Fruit fly (Drosophila melanogaster) whole organism: Measurements from ENCODE around the gene lok.
A peak's percentile ranks its signal among the peaks of the same experiment; 100 is the strongest.

Experiments used
- CG8478 ChIP-seq: fragments of >200 bp; optimal IDR thresholded peaks from 2 replicates; lab custom pipeline; 2018; ENCODE audit warnings: inconsistent platforms
- Dll ChIP-seq: fragments of >200 bp; optimal IDR thresholded peaks from 2 replicates; lab custom pipeline; 2017
- EcR ChIP-seq, 2 experiments: fragments of >200 bp; optimal IDR thresholded peaks; 2 replicates each; lab custom pipeline; 2017; ENCODE audit warnings: missing biosample characterization in 2 of 2, missing genetic modification characterization in 2 of 2, missing genetic modification reagents in 2 of 2
- pan ChIP-seq: fragments of >200 bp; optimal IDR thresholded peaks from 2 replicates; lab custom pipeline; 2017
- psq ChIP-seq: fragments of >200 bp; optimal IDR thresholded peaks from 2 replicates; lab custom pipeline; 2017
- usp ChIP-seq: fragments of >200 bp; optimal IDR thresholded peaks from 2 replicates; lab custom pipeline; 2017; ENCODE audit warnings: missing biosample characterization, missing genetic modification characterization, mixed read lengths

Gene lok

DNA sequence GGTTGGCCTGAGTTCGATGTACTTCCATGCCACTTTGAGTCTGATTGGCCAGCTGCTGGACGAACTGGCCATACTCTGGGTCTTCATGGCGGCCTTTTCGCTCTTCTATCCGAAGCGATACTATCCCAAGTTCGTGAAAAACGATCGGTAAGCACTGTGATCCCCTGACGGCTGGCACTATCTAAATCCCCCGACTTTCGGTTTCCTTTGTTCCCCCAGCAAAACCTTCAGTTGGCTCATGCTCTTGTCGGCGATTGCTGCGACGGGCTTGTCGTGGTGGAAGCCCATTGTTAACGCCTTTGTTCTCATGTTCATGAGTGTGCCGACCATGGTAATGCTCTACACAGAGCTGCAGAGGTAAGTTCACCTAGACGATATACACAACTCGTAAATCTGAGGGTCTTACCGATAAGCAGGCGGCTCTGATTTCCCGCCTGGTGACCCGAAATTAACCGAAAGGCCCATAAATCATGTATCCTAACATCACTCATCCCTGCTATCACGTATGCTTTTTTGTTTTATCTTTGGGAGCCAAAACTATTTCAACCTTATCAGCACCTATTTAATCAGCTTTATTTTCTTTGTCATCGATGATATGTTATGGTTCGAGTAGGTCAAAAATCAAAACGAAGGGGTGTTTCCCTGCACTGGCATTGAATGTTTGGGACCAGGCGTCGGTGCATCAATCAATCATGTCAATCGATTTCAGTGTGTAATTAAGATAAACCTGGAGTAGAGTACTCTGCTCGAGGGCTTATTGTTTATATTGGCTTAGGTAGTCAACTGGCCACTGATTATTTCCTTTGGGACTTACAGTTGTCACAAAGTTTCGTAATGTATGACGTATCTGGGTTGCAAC is 8.2 kb downstream of the lok start:
- no peak for TF ChIP-seq Dll (lab: Kevin White, UChicago)
- TF ChIP-seq psq (lab: Kevin White, UChicago) = no peak
- no peak for TF ChIP-seq usp (GFP tag; lab: Kevin White, UChicago)
- TF ChIP-seq pan (lab: Kevin White, UChicago) = no peak
- no peak for TF ChIP-seq EcR (GFP tag; optimal IDR thresholded peaks at IDR 0.05; lab: Kevin White, UChicago)
- no peak for TF ChIP-seq CG8478 (lab: Kevin White, UChicago)

DNA sequence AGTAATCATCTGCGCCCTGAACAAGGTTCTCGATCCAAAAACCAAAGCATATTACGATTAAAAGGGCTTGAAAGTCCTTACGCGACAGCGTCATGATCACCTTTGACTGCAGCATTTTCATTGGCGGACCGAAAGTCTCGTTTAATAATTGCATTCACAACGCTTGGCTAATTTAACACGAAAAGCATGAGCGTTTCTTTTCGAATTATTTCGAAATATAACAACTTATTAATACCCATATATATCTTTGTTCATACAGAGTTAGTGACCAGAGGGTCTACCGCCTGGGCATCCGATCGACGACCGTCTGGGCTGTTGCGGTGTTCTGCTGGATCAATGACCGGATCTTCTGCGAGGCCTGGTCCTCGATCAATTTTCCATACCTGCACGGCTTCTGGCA is 10.9 kb downstream of the lok start, which contains the start of gene CG10730:
Gene CG10730, minus strand, starts transcription at position 101 of the 400 bp plus-strand sequence.
- TF ChIP-seq EcR (GFP tag; optimal IDR thresholded peaks at IDR 0.05; lab: Kevin White, UChicago) = no peak
- no peak for TF ChIP-seq psq (lab: Kevin White, UChicago)
- no peak for TF ChIP-seq CG8478 (lab: Kevin White, UChicago)
- TF ChIP-seq usp (GFP tag; lab: Kevin White, UChicago) = no peak
- TF ChIP-seq Dll (lab: Kevin White, UChicago) = no peak
- no peak for TF ChIP-seq pan (lab: Kevin White, UChicago)

DNA sequence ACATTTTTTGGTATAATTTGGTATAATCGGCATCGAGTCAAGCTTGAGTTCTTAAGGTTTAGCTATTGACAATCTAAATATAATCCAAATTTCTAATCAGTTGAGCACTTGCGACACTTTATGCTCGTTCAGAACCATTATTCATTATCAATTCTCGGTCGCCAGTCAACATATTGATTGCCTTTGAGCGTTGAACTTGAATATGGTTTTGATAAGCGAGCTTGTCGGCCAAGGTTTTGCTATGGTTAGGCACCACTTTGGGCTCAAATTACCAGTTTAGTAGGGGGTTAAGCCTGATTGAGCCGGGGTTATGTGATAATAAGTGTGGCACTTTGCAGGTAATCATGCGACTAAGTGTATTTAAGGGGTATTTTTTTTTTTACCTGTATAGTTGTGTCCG is 13.2 kb downstream of the lok start:
- TF ChIP-seq pan (lab: Kevin White, UChicago) (no peak), EcR (GFP tag; optimal IDR thresholded peaks at IDR 0.05; lab: Kevin White, UChicago) (no peak), Dll (lab: Kevin White, UChicago) (no peak), usp (GFP tag; lab: Kevin White, UChicago) (no peak), CG8478 (lab: Kevin White, UChicago) (no peak), psq (lab: Kevin White, UChicago) (no peak)

- TF ChIP-seq pan (lab: Kevin White, UChicago) (no peak), psq (lab: Kevin White, UChicago) (no peak), EcR (GFP tag; optimal IDR thresholded peaks at IDR 0.05; lab: Kevin White, UChicago) (no peak), CG8478 (lab: Kevin White, UChicago) (no peak), Dll (lab: Kevin White, UChicago) (no peak), usp (GFP tag; lab: Kevin White, UChicago) (no peak)
Observed at dm6 chr2L:20075234-20075803, 14.1 kb downstream of the lok start, which contains the start of the genes pr and neb. Gene pr (minus strand): TSS chr2L:20075458. Gene neb (plus strand): TSS chr2L:20075757.

DNA sequence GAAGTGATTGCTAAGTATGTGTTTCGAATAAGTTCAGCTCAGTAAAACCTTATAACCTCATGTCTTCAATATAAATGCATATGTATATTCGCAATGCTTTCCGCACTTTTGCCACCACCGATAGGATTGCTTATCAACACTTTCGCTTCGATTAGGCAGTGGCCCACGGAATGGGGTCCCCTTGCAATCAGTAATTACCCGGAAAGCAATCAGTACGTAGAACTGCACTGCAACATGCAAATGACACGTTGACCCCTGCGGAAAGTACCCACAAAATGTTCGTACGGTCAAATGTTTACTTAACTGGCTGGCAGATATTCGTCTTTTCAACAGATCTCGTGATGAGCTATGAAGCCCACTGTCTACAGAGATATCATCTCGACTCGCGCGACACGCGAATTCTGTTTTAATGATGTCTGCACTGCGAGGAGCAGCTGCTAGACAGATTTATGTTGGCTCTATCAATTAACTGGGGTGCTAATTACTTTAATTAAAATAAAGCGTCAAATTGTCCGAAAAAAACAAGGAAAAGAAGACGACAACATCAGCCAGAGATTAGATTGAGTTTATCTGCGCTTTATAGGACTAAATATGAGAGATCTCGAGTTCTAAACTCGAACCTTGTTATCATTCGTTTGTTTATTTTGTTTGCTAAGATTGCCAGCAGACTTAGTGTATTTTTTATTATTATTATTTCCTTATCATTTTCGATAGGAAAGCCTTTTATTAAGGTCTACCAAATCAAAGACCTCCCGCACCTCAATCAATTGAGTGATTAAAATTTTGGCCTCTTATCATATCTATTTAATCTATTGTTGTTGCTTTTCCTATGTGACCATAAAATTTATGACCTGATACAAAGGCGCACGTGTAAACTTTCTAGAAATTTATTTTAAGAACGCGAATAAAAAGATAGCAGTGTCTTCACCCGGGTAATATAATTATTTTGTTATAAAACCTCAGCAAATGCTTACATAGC is 16.5 kb downstream of the lok start:
- no peak for TF ChIP-seq CG8478 (lab: Kevin White, UChicago)
- peak; percentile 23 for TF ChIP-seq pan (lab: Kevin White, UChicago)
- TF ChIP-seq usp (GFP tag; lab: Kevin White, UChicago) = no peak
- no peak for TF ChIP-seq EcR (GFP tag; optimal IDR thresholded peaks at IDR 0.05; lab: Kevin White, UChicago)

- no peak for TF ChIP-seq psq (lab: Kevin White, UChicago)
- no peak for TF ChIP-seq usp (GFP tag; lab: Kevin White, UChicago)
- TF ChIP-seq EcR (GFP tag; optimal IDR thresholded peaks at IDR 0.05; lab: Kevin White, UChicago) = no peak
- TF ChIP-seq pan (lab: Kevin White, UChicago) = no peak
- TF ChIP-seq Dll (lab: Kevin White, UChicago) = no peak
- TF ChIP-seq CG8478 (lab: Kevin White, UChicago) = no peak
Observed at dm6 chr2L:20078880-20079279, 17.7 kb downstream of the lok start.

DNA sequence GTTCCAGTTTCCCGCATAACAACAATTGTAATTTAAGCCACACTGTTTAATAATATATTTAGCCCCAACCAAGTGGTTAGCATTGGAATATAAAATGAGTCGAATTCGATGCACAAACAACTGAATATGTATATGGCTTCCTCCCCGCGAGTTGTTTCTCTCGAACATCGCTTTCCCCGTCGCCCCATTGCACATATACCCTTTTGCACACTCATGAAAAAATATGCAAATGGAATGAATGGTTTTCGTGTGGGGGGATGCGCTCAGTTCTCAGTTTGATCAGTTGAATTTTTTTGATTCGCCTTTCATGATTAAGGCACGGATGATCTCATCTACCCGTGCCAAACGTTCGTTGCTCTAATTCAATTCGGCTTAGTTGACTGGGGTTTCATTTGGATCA is 19.6 kb downstream of the lok start:
- TF ChIP-seq usp (GFP tag; lab: Kevin White, UChicago) (no peak), EcR (GFP tag; optimal IDR thresholded peaks at IDR 0.05; lab: Kevin White, UChicago) (no peak), pan (lab: Kevin White, UChicago) (no peak), CG8478 (lab: Kevin White, UChicago) (no peak), psq (lab: Kevin White, UChicago) (no peak), Dll (lab: Kevin White, UChicago) (no peak)

dm6 chr2L:20082155-20082964 is 21.1 kb downstream of the lok start:
- TF ChIP-seq EcR (GFP tag; optimal IDR thresholded peaks at IDR 0.05; lab: Kevin White, UChicago) (no peak), usp (GFP tag; lab: Kevin White, UChicago) (no peak), CG8478 (lab: Kevin White, UChicago) (no peak), pan (lab: Kevin White, UChicago) (no peak), psq (lab: Kevin White, UChicago) (no peak), Dll (lab: Kevin White, UChicago) (no peak)

- TF ChIP-seq Dll (lab: Kevin White, UChicago) = no peak
- no peak for TF ChIP-seq CG8478 (lab: Kevin White, UChicago)
- TF ChIP-seq EcR (GFP tag; optimal IDR thresholded peaks at IDR 0.05; lab: Kevin White, UChicago) = no peak
- no peak for TF ChIP-seq pan (lab: Kevin White, UChicago)
- TF ChIP-seq usp (GFP tag; lab: Kevin White, UChicago) = no peak
- TF ChIP-seq psq (lab: Kevin White, UChicago) = no peak
Observed at dm6 chr2L:20082965-20083855, 22.0 kb downstream of the lok start.
